Fruit fly (Drosophila melanogaster) whole organism, pupa: Measurements from ENCODE around the gene CG13082.

Experiments used
- CG10348 ChIP-seq: fragments of 200-800 bp; sonication (Bioruptor generic); IDR thresholded peaks from 2 replicates; pipeline ENCODE4 v1.3.6; 2022; ENCODE audit warnings: missing biosample characterization, missing genetic modification characterization
- CG12605 ChIP-seq: fragments of 200-800 bp; sonication (Bioruptor generic); IDR thresholded peaks from 2 replicates; pipeline ENCODE4 v1.3.6; 2022; ENCODE audit warnings: missing biosample characterization, missing genetic modification characterization
- CG13204 ChIP-seq: fragments of 200-800 bp; sonication (Bioruptor generic); optimal IDR thresholded peaks from 2 replicates; lab custom pipeline; 2018; ENCODE audit warnings: missing biosample characterization, mild to moderate bottlenecking, missing genetic modification characterization, moderate library complexity
- CG17806 ChIP-seq: fragments of 200-800 bp; sonication (Bioruptor generic); optimal IDR thresholded peaks from 2 replicates; lab custom pipeline; 2018; ENCODE audit warnings: missing biosample characterization, mild to moderate bottlenecking, missing genetic modification characterization, moderate library complexity
- CG34367 ChIP-seq: fragments of 200-800 bp; sonication (Bioruptor generic); optimal IDR thresholded peaks from 2 replicates; lab custom pipeline; 2018; ENCODE audit warnings: missing biosample characterization, mild to moderate bottlenecking, missing genetic modification characterization
- CG4496 ChIP-seq: fragments of 200-800 bp; sonication (Bioruptor generic); IDR thresholded peaks from 3 replicates; pipeline ENCODE4 v1.3.6; 2022; ENCODE audit warnings: missing biosample characterization, missing genetic modification characterization
- CG9948 ChIP-seq: fragments of 200-800 bp; sonication (Bioruptor generic); optimal IDR thresholded peaks from 2 replicates; lab custom pipeline; 2018; ENCODE audit warnings: missing biosample characterization, mild to moderate bottlenecking, missing genetic modification characterization, moderate library complexity
- EcR ChIP-seq: fragments of 200-800 bp; sonication (Bioruptor generic); optimal IDR thresholded peaks from 3 replicates; lab custom pipeline; 2019; ENCODE audit warnings: missing biosample characterization, missing genetic modification characterization, mild to moderate bottlenecking, moderate library complexity, missing genetic modification reagents
- Ets98B ChIP-seq: fragments of 200-800 bp; sonication (Bioruptor generic); IDR thresholded peaks from 2 replicates; pipeline ENCODE4 v1.3.6; 2022; ENCODE audit warnings: missing biosample characterization, missing genetic modification characterization
- fd96Ca ChIP-seq: fragments of 200-800 bp; sonication (Bioruptor generic); IDR thresholded peaks from 3 replicates; pipeline ENCODE4 v1.3.6; 2022; ENCODE audit warnings: missing biosample characterization, missing genetic modification characterization

- TF ChIP-seq EcR (GFP tag; lab: Kevin White, UChicago) (no peak), CG12605 (GFP tag; lab: Robert Waterston, UW) (no peak), CG9948 (tag; lab: Kevin White, UChicago) (no peak), Ets98B (GFP tag; lab: Robert Waterston, UW) (no peak), CG34367 (no peak), CG17806 (tag; lab: Kevin White, UChicago) (no peak), CG13204 (GFP tag; lab: Kevin White, UChicago) (no peak), fd96Ca (no peak), CG10348 (GFP tag; lab: Robert Waterston, UW) (no peak), CG4496 (GFP tag; lab: Robert Waterston, UW) (no peak)
These were observed 3.0 kb upstream of the CG13082 start, which contains the start of gene CG31697 for dm6 chr2L:19535234-19535633.
